Fruit fly (Drosophila melanogaster) whole organism, prepupa: ENCODE measurements around the gene CG8927.

ENCODE experiments used
- CG10631 ChIP-seq: fragments of 200-800 bp; sonication (Bioruptor generic); optimal IDR thresholded peaks from 2 replicates; lab custom pipeline; 2016; ENCODE audit warnings: missing biosample characterization, missing genetic modification characterization
- CG10669 ChIP-seq: fragments of 200-800 bp; sonication (Bioruptor generic); optimal IDR thresholded peaks from 3 replicates; lab custom pipeline; 2018; ENCODE audit warnings: missing biosample characterization, mild to moderate bottlenecking, missing genetic modification characterization, moderate library complexity
- CG11294 ChIP-seq: fragments of 200-800 bp; sonication (Bioruptor generic); IDR thresholded peaks from 2 replicates; pipeline ENCODE4 v1.3.6; 2022; ENCODE audit warnings: missing biosample characterization, missing genetic modification characterization
- CG11762 ChIP-seq: fragments of 200-800 bp; sonication (Bioruptor generic); optimal IDR thresholded peaks from 3 replicates; lab custom pipeline; 2016; ENCODE audit warnings: missing biosample characterization, missing genetic modification characterization; ENCODE audit not compliant: insufficient read depth
- CG11902 ChIP-seq: fragments of 200-800 bp; sonication (Bioruptor generic); optimal IDR thresholded peaks from 3 replicates; lab custom pipeline; 2016; ENCODE audit warnings: missing biosample characterization, missing genetic modification characterization
- CG15336 ChIP-seq: fragments of 200-800 bp; sonication (Bioruptor generic); IDR thresholded peaks from 2 replicates; pipeline ENCODE4 v1.3.6; 2022; ENCODE audit warnings: missing biosample characterization, missing genetic modification characterization
- CG1621 ChIP-seq: fragments of 200-800 bp; sonication (Bioruptor generic); optimal IDR thresholded peaks from 3 replicates; lab custom pipeline; 2018; ENCODE audit warnings: missing biosample characterization, mild to moderate bottlenecking, missing genetic modification characterization
- CG16779 ChIP-seq: fragments of 200-800 bp; sonication (Bioruptor generic); optimal IDR thresholded peaks from 3 replicates; lab custom pipeline; 2017; ENCODE audit warnings: missing biosample characterization, mild to moderate bottlenecking, missing genetic modification characterization
- CG3032 ChIP-seq: fragments of 200-800 bp; optimal IDR thresholded peaks from 2 replicates; lab custom pipeline; 2019; ENCODE audit warnings: missing biosample characterization, mild to moderate bottlenecking, missing genetic modification characterization, moderate library complexity
- CG32006 ChIP-seq: fragments of 200-800 bp; sonication (Bioruptor generic); optimal IDR thresholded peaks from 3 replicates; lab custom pipeline; 2017; ENCODE audit warnings: missing biosample characterization, mild to moderate bottlenecking, missing genetic modification characterization
- CG34406 ChIP-seq: fragments of 200-800 bp; sonication (Bioruptor generic); optimal IDR thresholded peaks from 3 replicates; lab custom pipeline; 2016; ENCODE audit warnings: missing biosample characterization, missing genetic modification characterization
- CG6163 ChIP-seq: fragments of 200-800 bp; sonication (Bioruptor generic); IDR thresholded peaks from 3 replicates; pipeline ENCODE4 v1.3.6; 2022; ENCODE audit warnings: missing biosample characterization, missing genetic modification characterization
- CG6808 ChIP-seq: fragments of 200-800 bp; sonication (Bioruptor generic); optimal IDR thresholded peaks from 3 replicates; lab custom pipeline; 2017; ENCODE audit warnings: missing biosample characterization, missing genetic modification characterization, mild to moderate bottlenecking, moderate library complexity, missing genetic modification reagents
- CG6854 ChIP-seq: fragments of 200-800 bp; sonication (Bioruptor generic); optimal IDR thresholded peaks from 2 replicates; lab custom pipeline; 2017; ENCODE audit warnings: missing biosample characterization, mild to moderate bottlenecking, missing genetic modification characterization
- CG8119 ChIP-seq: fragments of 200-800 bp; sonication (Bioruptor generic); IDR thresholded peaks from 3 replicates; pipeline ENCODE4 v1.3.6; 2022; ENCODE audit warnings: missing biosample characterization, missing genetic modification characterization
- CG8319 ChIP-seq: fragments of 200-800 bp; sonication (Bioruptor generic); optimal IDR thresholded peaks from 3 replicates; lab custom pipeline; 2016; ENCODE audit warnings: missing biosample characterization, missing genetic modification characterization
- CG8632 ChIP-seq: fragments of 200-800 bp; sonication (Bioruptor generic); optimal IDR thresholded peaks from 3 replicates; lab custom pipeline; 2016; ENCODE audit warnings: missing biosample characterization, missing genetic modification characterization
- CG9139 ChIP-seq: fragments of 200-800 bp; sonication (Bioruptor generic); optimal IDR thresholded peaks from 3 replicates; lab custom pipeline; 2017; ENCODE audit warnings: missing biosample characterization, mild to moderate bottlenecking, missing genetic modification characterization
- Eip75B ChIP-seq: fragments of 200-800 bp; sonication (Bioruptor generic); optimal IDR thresholded peaks from 3 replicates; lab custom pipeline; 2016; ENCODE audit warnings: missing biosample characterization, missing genetic modification characterization
- Eip93F ChIP-seq: fragments of 200-800 bp; sonication (Bioruptor generic); optimal IDR thresholded peaks from 2 replicates; lab custom pipeline; 2016; ENCODE audit warnings: missing biosample characterization, mild to moderate bottlenecking, missing genetic modification characterization
- Ets21C ChIP-seq: fragments of 200-800 bp; sonication (Bioruptor generic); optimal IDR thresholded peaks from 3 replicates; lab custom pipeline; 2016; ENCODE audit warnings: missing biosample characterization, missing genetic modification characterization
- Hr39 ChIP-seq: fragments of 200-800 bp; sonication (Bioruptor generic); optimal IDR thresholded peaks from 2 replicates; lab custom pipeline; 2016; ENCODE audit warnings: missing biosample characterization, missing genetic modification characterization
- Lpt ChIP-seq: fragments of 200-800 bp; sonication (Bioruptor generic); optimal IDR thresholded peaks from 3 replicates; lab custom pipeline; 2016; ENCODE audit warnings: missing biosample characterization, missing genetic modification characterization
- Met ChIP-seq: fragments of 200-800 bp; sonication (Bioruptor generic); optimal IDR thresholded peaks from 3 replicates; lab custom pipeline; 2016; ENCODE audit warnings: missing biosample characterization, missing genetic modification characterization
- Smox ChIP-seq: fragments of 200-800 bp; sonication (Bioruptor generic); optimal IDR thresholded peaks from 3 replicates; lab custom pipeline; 2016; ENCODE audit warnings: missing biosample characterization, missing genetic modification characterization
- Sox14 ChIP-seq: fragments of 200-800 bp; sonication (Bioruptor generic); optimal IDR thresholded peaks from 3 replicates; lab custom pipeline; 2016; ENCODE audit warnings: missing biosample characterization, missing genetic modification characterization
- Sox15 ChIP-seq: fragments of 200-800 bp; sonication (Bioruptor generic); optimal IDR thresholded peaks from 3 replicates; lab custom pipeline; 2016; ENCODE audit warnings: missing biosample characterization, missing genetic modification characterization
- achi ChIP-seq: fragments of 200-800 bp; sonication (Bioruptor generic); optimal IDR thresholded peaks from 3 replicates; lab custom pipeline; 2016; ENCODE audit warnings: missing biosample characterization, missing genetic modification characterization
- acj6 ChIP-seq: fragments of 200-800 bp; sonication (Bioruptor generic); optimal IDR thresholded peaks from 3 replicates; lab custom pipeline; 2016; ENCODE audit warnings: missing biosample characterization, missing genetic modification characterization
- dsx ChIP-seq: fragments of 200-800 bp; optimal IDR thresholded peaks from 3 replicates; lab custom pipeline; 2019; ENCODE audit warnings: missing biosample characterization, mild to moderate bottlenecking, missing genetic modification characterization, moderate library complexity; ENCODE audit not compliant: poor library complexity, severe bottlenecking
- eg ChIP-seq: fragments of 200-800 bp; sonication (Bioruptor generic); IDR thresholded peaks from 3 replicates; pipeline ENCODE4 v1.3.6; 2022; ENCODE audit warnings: missing biosample characterization, missing genetic modification characterization
- fd59A ChIP-seq: fragments of 200-800 bp; sonication (Bioruptor generic); optimal IDR thresholded peaks from 2 replicates; lab custom pipeline; 2017; ENCODE audit warnings: missing biosample characterization, mild to moderate bottlenecking, missing genetic modification characterization, missing genetic modification reagents
- fd85E ChIP-seq: fragments of 200-800 bp; sonication (Bioruptor generic); optimal IDR thresholded peaks from 3 replicates; lab custom pipeline; 2016; ENCODE audit warnings: missing biosample characterization, missing genetic modification characterization
- net ChIP-seq: fragments of 200-800 bp; sonication (Bioruptor generic); optimal IDR thresholded peaks from 3 replicates; lab custom pipeline; 2016; ENCODE audit warnings: missing biosample characterization, missing genetic modification characterization
- pdm3 ChIP-seq: fragments of 200-800 bp; sonication (Bioruptor generic); optimal IDR thresholded peaks from 3 replicates; lab custom pipeline; 2016; ENCODE audit warnings: missing biosample characterization, missing genetic modification characterization
- spab ChIP-seq: fragments of 200-800 bp; sonication (Bioruptor generic); optimal IDR thresholded peaks from 2 replicates; lab custom pipeline; 2017; ENCODE audit warnings: missing biosample characterization, mild to moderate bottlenecking, missing genetic modification characterization, missing genetic modification reagents
- ss ChIP-seq, 2 experiments: fragments of 200-800 bp; sonication (Bioruptor generic); optimal IDR thresholded peaks; 2 replicates in 1 of 2; 3 replicates in 1 of 2; lab custom pipeline; 2017 to 2018; ENCODE audit warnings: mild to moderate bottlenecking in 2 of 2, missing biosample characterization in 2 of 2, missing genetic modification characterization in 2 of 2, moderate library complexity in 1 of 2
- svp ChIP-seq: fragments of 200-800 bp; sonication (Bioruptor generic); peaks from one replicate; lab custom pipeline; 2016; ENCODE audit warnings: missing biosample characterization, missing genetic modification characterization
- topi ChIP-seq: fragments of 200-800 bp; sonication (Bioruptor generic); optimal IDR thresholded peaks from 3 replicates; lab custom pipeline; 2016; ENCODE audit warnings: missing biosample characterization, missing genetic modification characterization
- vri ChIP-seq: fragments of 200-800 bp; sonication (Bioruptor generic); optimal IDR thresholded peaks from 3 replicates; lab custom pipeline; 2016; ENCODE audit warnings: missing biosample characterization, mild to moderate bottlenecking, missing genetic modification characterization

CG8927 gene

DNA sequence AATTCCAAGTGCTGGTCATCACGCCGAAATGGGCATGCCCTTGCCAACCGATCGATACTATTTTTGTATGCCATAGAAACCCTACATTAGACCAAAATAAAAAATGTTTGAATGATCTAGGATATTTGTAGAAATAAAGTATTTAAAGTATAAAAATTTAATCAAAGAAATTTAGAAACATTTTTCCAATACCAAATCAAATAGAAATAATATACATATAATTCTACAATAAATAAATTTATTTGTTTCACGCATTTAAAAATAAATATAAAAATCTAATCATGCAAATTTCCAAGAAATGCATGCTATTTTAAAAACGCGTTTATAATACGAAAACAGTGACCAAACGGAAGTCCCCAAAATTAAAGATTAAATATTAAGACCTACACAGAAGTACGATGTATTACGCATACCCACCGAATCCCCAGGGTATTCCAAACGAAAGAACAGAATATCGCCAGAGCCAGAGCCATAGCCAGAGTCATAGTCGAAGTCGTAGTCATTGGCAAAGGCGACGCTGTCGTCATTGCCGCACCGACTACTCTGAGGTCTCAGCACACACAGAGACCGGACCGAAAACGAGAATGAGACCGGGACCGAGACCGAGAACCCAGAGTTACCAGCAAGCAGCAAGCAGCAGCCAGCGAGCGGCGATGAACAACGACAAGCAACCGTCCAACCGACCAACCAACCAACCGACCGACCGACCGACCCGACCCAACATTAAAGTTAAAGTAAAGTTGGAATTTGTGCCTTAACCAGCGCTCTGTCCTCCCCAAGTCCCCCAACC, 28.3 kb downstream of the CG8927 start (continued):
- TF ChIP-seq CG9139 (GFP tag; lab: Kevin White, UChicago) = peak; percentile 43
- peak; percentile 29; the same call in 2 of the 3 replicates for TF ChIP-seq eg
- TF ChIP-seq topi (GFP tag; lab: Kevin White, UChicago) = peak; percentile 47
- no peak for TF ChIP-seq fd85E (GFP tag; lab: Kevin White, UChicago)
- peak; percentile 61 for TF ChIP-seq Met (GFP tag; lab: Kevin White, UChicago)
- no peak for TF ChIP-seq Ets21C (GFP tag; lab: Kevin White, UChicago)
- TF ChIP-seq CG11762 (GFP tag; lab: Kevin White, UChicago) = peak; percentile 48
- TF ChIP-seq CG3032 (tag; lab: Kevin White, UChicago) = peak; percentile 88
- TF ChIP-seq CG8319 (GFP tag; lab: Kevin White, UChicago) = no peak
- TF ChIP-seq CG6163 (GFP tag; lab: Robert Waterston, UW) = peak; percentile 71
- TF ChIP-seq CG6854 (GFP tag; lab: Kevin White, UChicago) = peak; percentile 19
- TF ChIP-seq CG8632 (GFP tag; lab: Kevin White, UChicago) = peak; percentile 81
- peak; percentile 80 for TF ChIP-seq svp (GFP tag; lab: Kevin White, UChicago)
- TF ChIP-seq acj6 (GFP tag; lab: Kevin White, UChicago) = peak; percentile 77
- TF ChIP-seq Eip75B (GFP tag; lab: Kevin White, UChicago) = peak; percentile 55
- TF ChIP-seq CG6808 (GFP tag; lab: Kevin White, UChicago) = peak; percentile 75
- TF ChIP-seq pdm3 (GFP tag; lab: Kevin White, UChicago) = peak; percentile 63
- TF ChIP-seq achi (GFP tag; lab: Kevin White, UChicago) = peak; percentile 81
- TF ChIP-seq CG8119 = peak; percentile 36; the same call in 2 of the 3 replicates
- peak; percentile 75 for TF ChIP-seq CG10669 (GFP tag; lab: Kevin White, UChicago)
- no peak for TF ChIP-seq Lpt (GFP tag; lab: Kevin White, UChicago)
- peak; percentile 56 for TF ChIP-seq Sox14 (GFP tag; lab: Kevin White, UChicago)
- peak; percentile 60 for TF ChIP-seq Hr39
- peak; percentile 67 for TF ChIP-seq CG16779 (tag; lab: Kevin White, UChicago)
- TF ChIP-seq CG15336 (GFP tag; lab: Robert Waterston, UW) = peak; percentile 47; the same call in 1 of the 2 replicates
- peak; percentile 15; the same call in 1 of the 2 replicates for TF ChIP-seq CG11294
- no peak for TF ChIP-seq Eip93F (GFP tag; lab: Kevin White, UChicago)
- TF ChIP-seq Sox15 (GFP tag; lab: Kevin White, UChicago) = peak; percentile 60
- peak; percentile 87 for TF ChIP-seq spab (GFP tag; lab: Kevin White, UChicago)
- no peak for TF ChIP-seq vri (GFP tag; lab: Kevin White, UChicago)
- peak; percentile 87 for TF ChIP-seq CG10631 (GFP tag; lab: Kevin White, UChicago)
- peak; percentile 1 for TF ChIP-seq net
- peak; percentile 51 for TF ChIP-seq Smox (GFP tag; lab: Kevin White, UChicago)
- TF ChIP-seq CG11902 (GFP tag; lab: Kevin White, UChicago) = peak; percentile 35
- peak; percentile 72 for TF ChIP-seq dsx (GFP tag; lab: Kevin White, UChicago)
- TF ChIP-seq CG32006 (GFP tag; lab: Kevin White, UChicago) = peak; percentile 88
- TF ChIP-seq fd59A (GFP tag; lab: Kevin White, UChicago) = peak; percentile 46
- TF ChIP-seq CG34406 = peak; percentile 73
- TF ChIP-seq ss (GFP tag; optimal IDR thresholded peaks at IDR 0.05; lab: Kevin White, UChicago) = peak; percentile 48 to 73
- TF ChIP-seq CG1621 = no peak
